Worm (Caenorhabditis elegans) whole organism, L3 larva: ENCODE results near the gene clec-60.

ENCODE experiments used
- R02D3.7 ChIP-seq: fragments of 150-350 bp; optimal IDR thresholded peaks from 2 replicates; lab custom pipeline; 2014; ENCODE audit warnings: missing biosample characterization, missing genetic modification characterization
- ZK546.5 ChIP-seq: sonication (generic microtip); optimal IDR thresholded peaks from 2 replicates; lab custom pipeline; 2017; ENCODE audit warnings: missing biosample characterization, missing genetic modification characterization
- aly-2 ChIP-seq: fragments of 150-350 bp; optimal IDR thresholded peaks from 2 replicates; lab custom pipeline; 2014; ENCODE audit warnings: missing biosample characterization, missing genetic modification characterization
- ama-1 ChIP-seq: fragments of 150-350 bp; optimal IDR thresholded peaks from 2 replicates; lab custom pipeline; 2018
- ceh-16 ChIP-seq: sonication (generic microtip); optimal IDR thresholded peaks from 2 replicates; lab custom pipeline; 2017; ENCODE audit warnings: missing biosample characterization, missing genetic modification characterization
- ceh-28 ChIP-seq: fragments of 150-350 bp; optimal IDR thresholded peaks from 2 replicates; lab custom pipeline; 2014; ENCODE audit warnings: missing biosample characterization, missing genetic modification reagents, missing genetic modification characterization
- ceh-82 ChIP-seq: fragments of 150-350 bp; optimal IDR thresholded peaks from 2 replicates; lab custom pipeline; 2014; ENCODE audit warnings: missing biosample characterization, missing genetic modification characterization
- ceh-9 ChIP-seq: sonication (generic microtip); optimal IDR thresholded peaks from 2 replicates; lab custom pipeline; 2018; ENCODE audit warnings: missing biosample characterization, missing genetic modification characterization
- daf-12 ChIP-seq: fragments of 150-350 bp; optimal IDR thresholded peaks from 2 replicates; lab custom pipeline; 2014; ENCODE audit warnings: missing biosample characterization, missing genetic modification reagents, missing genetic modification characterization
- egl-27 ChIP-seq: sonication (generic microtip); optimal IDR thresholded peaks from 4 replicates; lab custom pipeline; 2017; ENCODE audit warnings: missing biosample characterization, missing genetic modification reagents, missing genetic modification characterization
- egl-5 ChIP-seq: fragments of 150-350 bp; optimal IDR thresholded peaks from 2 replicates; lab custom pipeline; 2017; ENCODE audit warnings: missing biosample characterization, missing genetic modification reagents, missing genetic modification characterization, inconsistent platforms
- elt-1 ChIP-seq: fragments of 150-350 bp; optimal IDR thresholded peaks from 2 replicates; lab custom pipeline; 2014; ENCODE audit warnings: missing biosample characterization, missing genetic modification characterization
- elt-2 ChIP-seq: sonication (generic microtip); optimal IDR thresholded peaks from 2 replicates; lab custom pipeline; 2016; ENCODE audit warnings: missing genetic modification reagents, mild to moderate bottlenecking, missing genetic modification characterization, missing compliant biosample characterization
- elt-3 ChIP-seq, 3 experiments: fragments of 150-350 bp in 1 of 3; sonication (generic microtip) in 2 of 3; optimal IDR thresholded peaks; 2 replicates in 2 of 3; 4 replicates in 1 of 3; lab custom pipeline; 2014 to 2017; ENCODE audit warnings: missing biosample characterization in 3 of 3, missing genetic modification characterization in 3 of 3
- eor-1 ChIP-seq, 2 experiments: fragments of 150-350 bp; optimal IDR thresholded peaks; 2 replicates each; lab custom pipeline; 2014 to 2018; ENCODE audit warnings: missing biosample characterization in 2 of 2, missing genetic modification characterization in 2 of 2
- fkh-10 ChIP-seq: sonication (generic microtip); optimal IDR thresholded peaks from 2 replicates; lab custom pipeline; 2017; ENCODE audit warnings: missing biosample characterization, missing genetic modification reagents, missing genetic modification characterization
- fkh-2 ChIP-seq: fragments of 150-350 bp; optimal IDR thresholded peaks from 2 replicates; lab custom pipeline; 2014; ENCODE audit warnings: missing biosample characterization, missing genetic modification reagents, missing genetic modification characterization
- fos-1 ChIP-seq: fragments of 150-350 bp; optimal IDR thresholded peaks from 2 replicates; lab custom pipeline; 2014; ENCODE audit warnings: missing biosample characterization, missing genetic modification characterization
- hmg-11 ChIP-seq: sonication (generic microtip); optimal IDR thresholded peaks from 2 replicates; lab custom pipeline; 2016; ENCODE audit warnings: missing genetic modification characterization, missing compliant biosample characterization
- jun-1 ChIP-seq: fragments of 150-350 bp; optimal IDR thresholded peaks from 2 replicates; lab custom pipeline; 2014; ENCODE audit warnings: missing biosample characterization, missing genetic modification reagents, missing genetic modification characterization
- lin-15B ChIP-seq: fragments of 150-350 bp; optimal IDR thresholded peaks from 2 replicates; lab custom pipeline; 2014; ENCODE audit warnings: missing biosample characterization, missing genetic modification characterization
- lin-39 ChIP-seq: fragments of 150-350 bp; optimal IDR thresholded peaks from 2 replicates; lab custom pipeline; 2018; ENCODE audit warnings: missing biosample characterization, missing genetic modification reagents, missing genetic modification characterization
- lsy-12 ChIP-seq: sonication (generic microtip); optimal IDR thresholded peaks from 2 replicates; lab custom pipeline; 2016; ENCODE audit warnings: mild to moderate bottlenecking, missing genetic modification characterization, missing compliant biosample characterization
- mdl-1 ChIP-seq: fragments of 150-350 bp; optimal IDR thresholded peaks from 2 replicates; lab custom pipeline; 2014; ENCODE audit warnings: missing biosample characterization, missing genetic modification characterization
- mml-1 ChIP-seq: fragments of 150-350 bp; sonication (generic microtip); optimal IDR thresholded peaks from 3 replicates; lab custom pipeline; 2014; ENCODE audit warnings: missing biosample characterization, missing genetic modification characterization
- nfya-1 ChIP-seq: sonication (generic microtip); optimal IDR thresholded peaks from 2 replicates; lab custom pipeline; 2017; ENCODE audit warnings: missing genetic modification characterization, mild to moderate bottlenecking, missing compliant biosample characterization, antibody characterized with exemption, moderate library complexity; ENCODE audit not compliant: insufficient read depth
- nhr-11 ChIP-seq: fragments of 150-350 bp; optimal IDR thresholded peaks from 2 replicates; lab custom pipeline; 2014; ENCODE audit warnings: missing biosample characterization, missing genetic modification characterization
- nhr-12 ChIP-seq: fragments of 150-350 bp; optimal IDR thresholded peaks from 2 replicates; lab custom pipeline; 2014; ENCODE audit warnings: missing biosample characterization, missing genetic modification characterization
- nhr-23 ChIP-seq: fragments of 150-350 bp; optimal IDR thresholded peaks from 2 replicates; lab custom pipeline; 2014; ENCODE audit warnings: missing biosample characterization, missing genetic modification reagents, missing genetic modification characterization
- nhr-237 ChIP-seq: fragments of 150-350 bp; optimal IDR thresholded peaks from 2 replicates; lab custom pipeline; 2014; ENCODE audit warnings: missing biosample characterization, missing genetic modification characterization
- nhr-25 ChIP-seq: sonication (generic microtip); optimal IDR thresholded peaks from 2 replicates; lab custom pipeline; 2017; ENCODE audit warnings: missing biosample characterization, missing genetic modification characterization
- nhr-28 ChIP-seq: fragments of 150-350 bp; optimal IDR thresholded peaks from 2 replicates; lab custom pipeline; 2014; ENCODE audit warnings: missing biosample characterization, missing genetic modification characterization
- nhr-43 ChIP-seq: sonication (generic microtip); optimal IDR thresholded peaks from 2 replicates; lab custom pipeline; 2016; ENCODE audit warnings: mild to moderate bottlenecking, missing genetic modification characterization, missing compliant biosample characterization; ENCODE audit not compliant: poor library complexity, severe bottlenecking
- nhr-67 ChIP-seq: fragments of 150-350 bp; optimal IDR thresholded peaks from 2 replicates; lab custom pipeline; 2014; ENCODE audit warnings: missing biosample characterization, missing genetic modification characterization
- nhr-76 ChIP-seq: fragments of 150-350 bp; sonication (generic microtip); optimal IDR thresholded peaks from 5 replicates; lab custom pipeline; 2014; ENCODE audit warnings: missing biosample characterization, missing genetic modification characterization
- nhr-77 ChIP-seq: fragments of 150-350 bp; optimal IDR thresholded peaks from 2 replicates; lab custom pipeline; 2014; ENCODE audit warnings: missing biosample characterization, missing genetic modification characterization
- pha-4 ChIP-seq: fragments of 150-350 bp; optimal IDR thresholded peaks from 2 replicates; lab custom pipeline; 2014; ENCODE audit warnings: missing biosample characterization, missing genetic modification reagents, missing genetic modification characterization
- pqm-1 ChIP-seq: fragments of 150-350 bp; optimal IDR thresholded peaks from 2 replicates; lab custom pipeline; 2017; ENCODE audit warnings: missing biosample characterization, missing genetic modification characterization, inconsistent platforms
- sea-2 ChIP-seq: fragments of 150-350 bp; sonication (generic microtip); optimal IDR thresholded peaks from 4 replicates; lab custom pipeline; 2014; ENCODE audit warnings: missing biosample characterization, missing genetic modification reagents, missing genetic modification characterization
- skn-1 ChIP-seq: fragments of 150-350 bp; optimal IDR thresholded peaks from 2 replicates; lab custom pipeline; 2014; ENCODE audit warnings: missing biosample characterization, missing genetic modification characterization
- snpc-4 ChIP-seq: fragments of 150-350 bp; optimal IDR thresholded peaks from 2 replicates; lab custom pipeline; 2014; ENCODE audit warnings: missing biosample characterization, missing genetic modification characterization
- tbx-2 ChIP-seq: sonication (generic microtip); optimal IDR thresholded peaks from 2 replicates; lab custom pipeline; 2016; ENCODE audit warnings: mild to moderate bottlenecking, missing genetic modification characterization, missing compliant biosample characterization
- unc-39 ChIP-seq: sonication (generic microtip); optimal IDR thresholded peaks from 4 replicates; lab custom pipeline; 2017; ENCODE audit warnings: missing biosample characterization, missing genetic modification characterization
- unc-62 ChIP-seq: fragments of 150-350 bp; sonication (generic microtip); optimal IDR thresholded peaks from 4 replicates; lab custom pipeline; 2014; ENCODE audit warnings: missing biosample characterization, missing genetic modification reagents, missing genetic modification characterization
- zag-1 ChIP-seq: fragments of 150-350 bp; optimal IDR thresholded peaks from 2 replicates; lab custom pipeline; 2014; ENCODE audit warnings: missing biosample characterization, missing genetic modification characterization
- ztf-11 ChIP-seq: fragments of 150-350 bp; optimal IDR thresholded peaks from 2 replicates; lab custom pipeline; 2014; ENCODE audit warnings: missing biosample characterization, missing genetic modification characterization
- ztf-4 ChIP-seq: fragments of 150-350 bp; optimal IDR thresholded peaks from 2 replicates; lab custom pipeline; 2014; ENCODE audit warnings: missing biosample characterization, missing genetic modification characterization

clec-60 gene

ce11 chrII:10504729-10505128 is 23.1 kb upstream of the clec-60 start:
- TF ChIP-seq nhr-43 (tag; lab: Kevin White, UChicago), result no peak
- TF ChIP-seq lin-39 (tag; lab: Kevin White, UChicago), result peak; percentile 20
- no peak for TF ChIP-seq nhr-76 (tag; lab: Kevin White, UChicago)
- peak; percentile 35 for TF ChIP-seq jun-1
- peak; percentile 1 for TF ChIP-seq nfya-1 (tag; lab: Kevin White, UChicago)
- TF ChIP-seq nhr-25, result peak; percentile 46
- peak; percentile 89 for TF ChIP-seq pha-4 (tag; lab: Kevin White, UChicago)
- TF ChIP-seq nhr-23 (tag; lab: Kevin White, UChicago), result peak; percentile 58

DNA sequence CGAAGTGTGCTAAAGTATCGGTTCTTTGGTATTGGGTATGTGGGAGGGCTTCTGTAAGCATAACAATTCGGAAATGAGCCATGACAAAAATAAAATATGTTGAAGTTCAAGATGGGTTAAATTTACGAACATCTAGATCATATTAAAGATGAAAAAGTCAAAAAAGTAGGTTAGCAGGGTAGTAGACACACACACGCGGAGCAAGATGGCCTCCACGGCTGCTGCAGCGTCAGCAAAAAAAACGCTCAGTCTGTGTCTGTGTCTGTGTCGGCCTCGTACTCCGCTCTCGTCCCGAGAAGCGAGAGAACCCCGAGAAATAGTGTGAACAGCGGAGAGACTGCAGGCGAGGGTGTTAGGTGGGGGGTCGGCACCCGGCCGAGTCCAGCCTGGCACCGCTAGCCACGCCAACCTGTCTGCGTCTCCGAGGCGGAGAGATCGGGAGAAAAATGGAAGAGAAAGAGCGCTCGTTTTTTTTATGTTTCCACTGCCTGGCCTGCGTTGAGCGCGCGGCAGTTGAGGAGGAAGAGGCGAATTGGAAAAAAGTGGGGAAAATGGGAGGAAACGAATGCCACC is 20.9 kb upstream of the clec-60 start, which contains the start of gene myrf-1:
myrf-1 (minus strand) TSS at position 51 of the 573 bp plus-strand sequence.
- peak; percentile 96 for TF ChIP-seq lin-39 (tag; lab: Kevin White, UChicago)
- peak; percentile 3 for TF ChIP-seq nhr-67
- peak; percentile 67 for TF ChIP-seq ama-1 (lab: Kevin White, UChicago)
- peak; percentile 83 for TF ChIP-seq unc-62 (GFP tag; lab: Kevin White, UChicago)
- peak; percentile 84 for TF ChIP-seq ceh-28 (tag; lab: Kevin White, UChicago)
- TF ChIP-seq sea-2 (GFP tag; lab: Kevin White, UChicago), result peak; percentile 39
- peak; percentile 85 for TF ChIP-seq egl-5 (tag; lab: Kevin White, UChicago)
- TF ChIP-seq ceh-82, result peak; percentile 43
- peak; percentile 90 for TF ChIP-seq nfya-1 (tag; lab: Kevin White, UChicago)
- TF ChIP-seq ZK546.5 (tag; lab: Kevin White, UChicago), result no peak
- TF ChIP-seq nhr-77 (tag; lab: Kevin White, UChicago), result peak; percentile 47
- TF ChIP-seq elt-2 (tag; lab: Kevin White, UChicago), result peak; percentile 80
- TF ChIP-seq nhr-12 (tag; lab: Kevin White, UChicago), result no peak
- TF ChIP-seq ceh-9 (tag; lab: Kevin White, UChicago), result no peak
- peak; percentile 56 for TF ChIP-seq elt-1 (tag; lab: Kevin White, UChicago)
- TF ChIP-seq nhr-11, result peak; percentile 87
- TF ChIP-seq nhr-237 (tag; lab: Kevin White, UChicago), result no peak
- TF ChIP-seq pha-4 (tag; lab: Kevin White, UChicago), result peak; percentile 92
- peak; percentile 48 for TF ChIP-seq fos-1 (tag; lab: Kevin White, UChicago)
- peak; percentile 88 for TF ChIP-seq tbx-2
- TF ChIP-seq unc-39 (tag; lab: Kevin White, UChicago), result no peak
- TF ChIP-seq nhr-76 (tag; lab: Kevin White, UChicago), result no peak
- peak; percentile 57 for TF ChIP-seq zag-1 (tag; lab: Kevin White, UChicago)
- no peak for TF ChIP-seq mml-1
- TF ChIP-seq nhr-43 (tag; lab: Kevin White, UChicago), result peak; percentile 74
- TF ChIP-seq skn-1 (tag; lab: Kevin White, UChicago), result peak; percentile 61
- TF ChIP-seq ztf-11, result no peak
- no peak for TF ChIP-seq daf-12 (tag; lab: Kevin White, UChicago)
- TF ChIP-seq fkh-10 (GFP tag; lab: Kevin White, UChicago), result peak; percentile 17
- TF ChIP-seq snpc-4 (tag; lab: Kevin White, UChicago), result peak; percentile 33
- TF ChIP-seq nhr-23 (tag; lab: Kevin White, UChicago), result peak; percentile 91
- TF ChIP-seq jun-1, result peak; percentile 62
- TF ChIP-seq elt-3 (tag; optimal IDR thresholded peaks at IDR 0.05; lab: Kevin White, UChicago), result peak in 2 of 3 experiments; percentile 18 to 35
- no peak for TF ChIP-seq ztf-4 (tag; lab: Kevin White, UChicago)
- TF ChIP-seq lsy-12 (tag; lab: Kevin White, UChicago), result peak; percentile 92
- TF ChIP-seq hmg-11 (tag; lab: Kevin White, UChicago), result peak; percentile 99
- TF ChIP-seq fkh-2 (tag; lab: Kevin White, UChicago), result no peak
- TF ChIP-seq nhr-25, result peak; percentile 77
- peak; percentile 53 for TF ChIP-seq R02D3.7 (tag; lab: Kevin White, UChicago)
- no peak for TF ChIP-seq nhr-28 (tag; lab: Kevin White, UChicago)
- TF ChIP-seq lin-15B (tag; lab: Kevin White, UChicago), result peak; percentile 64
- peak; percentile 8 for TF ChIP-seq pqm-1 (tag; lab: Kevin White, UChicago)
- TF ChIP-seq mdl-1, result peak; percentile 70
- TF ChIP-seq ceh-16 (tag; lab: Kevin White, UChicago), result no peak
- TF ChIP-seq eor-1 (tag; optimal IDR thresholded peaks at IDR 0.05; lab: Kevin White, UChicago), result no peak
- TF ChIP-seq egl-27 (tag; lab: Kevin White, UChicago), result no peak
- TF ChIP-seq aly-2 (tag; lab: Kevin White, UChicago), result no peak
